Worm (Caenorhabditis elegans) whole organism, young adult: ENCODE measurements around the gene skpo-1.

Experiments used
- Y95B8A.8 ChIP-seq: fragments of 200-800 bp; sonication (Bioruptor generic); IDR thresholded peaks from 2 replicates; pipeline ENCODE4 v1.3.6; 2022; ENCODE audit warnings: missing genetic modification reagents, missing genetic modification characterization, missing compliant biosample characterization
- cebp-1 ChIP-seq, 2 experiments: fragments of 200-800 bp in 1 of 2; sonication (Bioruptor generic) in 1 of 2; sonication (generic microtip) in 1 of 2; IDR thresholded peaks in 1 of 2; optimal IDR thresholded peaks in 1 of 2; 2 replicates each; pipeline versions ENCODE4 v1.3.6 to Lab custom; 2017 to 2022; ENCODE audit warnings: missing compliant biosample characterization in 2 of 2, missing genetic modification characterization in 2 of 2, mild to moderate bottlenecking in 1 of 2, missing genetic modification reagents in 1 of 2, moderate library complexity in 1 of 2
- snpc-1.3 ChIP-seq: sonication (generic microtip); optimal IDR thresholded peaks from 2 replicates; lab custom pipeline; 2017; ENCODE audit warnings: missing genetic modification characterization, mild to moderate bottlenecking, missing compliant biosample characterization, antibody characterized with exemption, moderate library complexity, missing genotype, missing genetic modification reagents; ENCODE audit not compliant: insufficient read depth
- ztf-22 ChIP-seq: fragments of 200-800 bp; sonication (Bioruptor generic); optimal IDR thresholded peaks from 2 replicates; lab custom pipeline; 2018; ENCODE audit warnings: mild to moderate bottlenecking, missing genetic modification characterization, moderate library complexity, missing compliant biosample characterization

- TF ChIP-seq Y95B8A.8 (GFP tag; lab: Robert Waterston, UW) (no peak), snpc-1.3 (tag; lab: Kevin White, UChicago) (no peak), ztf-22 (GFP tag; lab: Kevin White, UChicago) (no peak), cebp-1 (GFP tag; IDR thresholded peaks at IDR 0.05; lab: Robert Waterston, UW) (no peak), cebp-1 (tag; optimal IDR thresholded peaks at IDR 0.05; lab: Kevin White, UChicago) (no peak)
Observed at ce11 chrII:8360453-8360852, 44.2 kb downstream of the skpo-1 start, which contains the start of gene M195.2.
